Fruit fly (Drosophila melanogaster): ENCODE data around the gene Dnaaf5.
A peak's percentile ranks its signal among the peaks of the same experiment; 100 is the strongest.

Gene Dnaaf5

dm6 chr3R:14386088-14386822 lies 24.7 kb upstream of the Dnaaf5 start (continued):
- TF ChIP-seq lola (GFP tag; optimal IDR thresholded peaks at IDR 0.05) (peak in 1 of 3 experiments; percentile 72), CG15479 (GFP tag; optimal IDR thresholded peaks at IDR 0.05) (no peak), pnt (GFP tag; optimal IDR thresholded peaks at IDR 0.05) (no peak), CG6683 (GFP tag; optimal IDR thresholded peaks at IDR 0.05) (no peak), CG4854 (GFP tag; optimal IDR thresholded peaks at IDR 0.05) (no peak), CG14014 (GFP tag; IDR thresholded peaks at IDR 0.05) (no peak), NC2β (GFP tag; optimal IDR thresholded peaks at IDR 0.05) (no peak), yki (optimal IDR thresholded peaks at IDR 0.05) (no peak), Spps (tag; optimal IDR thresholded peaks at IDR 0.05) (peak; percentile 42), dpn (GFP tag; optimal IDR thresholded peaks at IDR 0.05) (peak in 1 of 2 experiments; percentile 3)

dm6 chr3R:14384502-14384901 lies 22.9 kb upstream of the Dnaaf5 start:
- TF ChIP-seq H2.0 (GFP tag; IDR thresholded peaks at IDR 0.05), result no peak
- peak; percentile 1 for TF ChIP-seq Med (GFP tag)

dm6 chr3R:14382312-14383046 lies 20.9 kb upstream of the Dnaaf5 start:
- TF ChIP-seq CG7987 (GFP tag; optimal IDR thresholded peaks at IDR 0.05) (peak; percentile 33), sens (GFP tag) (peak; percentile 85), Ets65A (GFP tag) (peak; percentile 60), CG9215 (GFP tag; IDR thresholded peaks at IDR 0.05) (peak; percentile 57), ab (GFP tag; optimal IDR thresholded peaks at IDR 0.05) (no peak), CG17802 (tag; optimal IDR thresholded peaks at IDR 0.05) (no peak), CG11504 (tag; optimal IDR thresholded peaks at IDR 0.05) (peak; percentile 99), Abd-B (GFP tag; optimal IDR thresholded peaks at IDR 0.05) (peak; percentile 84), TFAM (GFP tag; optimal IDR thresholded peaks at IDR 0.05) (no peak), crol (GFP tag; IDR thresholded peaks at IDR 0.05) (peak; percentile 31; the same call in 1 of the 2 replicates), CG15269 (tag; optimal IDR thresholded peaks at IDR 0.05) (peak; percentile 86), CG8944 (GFP tag; optimal IDR thresholded peaks at IDR 0.05) (no peak), CG10462 (GFP tag; optimal IDR thresholded peaks at IDR 0.05) (peak; percentile 41), CG11085 (GFP tag; IDR thresholded peaks at IDR 0.05) (no peak), NC2β (GFP tag; optimal IDR thresholded peaks at IDR 0.05) (peak; percentile 12), Hr78 (GFP tag; optimal IDR thresholded peaks at IDR 0.05) (peak in 1 of 2 experiments; percentile 54), CG17829 (tag; optimal IDR thresholded peaks at IDR 0.05) (peak; percentile 87), gcm2 (GFP tag; optimal IDR thresholded peaks at IDR 0.05) (no peak), tll (GFP tag; optimal IDR thresholded peaks at IDR 0.05) (no peak), lbe (GFP tag; optimal IDR thresholded peaks at IDR 0.05) (peak; percentile 36), CG34422 (GFP tag; IDR thresholded peaks at IDR 0.05) (no peak), Blimp-1 (GFP tag; optimal IDR thresholded peaks at IDR 0.05) (peak; percentile 81), CG12104 (GFP tag; optimal IDR thresholded peaks at IDR 0.05) (peak; percentile 71), sob (GFP tag; IDR thresholded peaks at IDR 0.05) (peak; percentile 58), nau (GFP tag; optimal IDR thresholded peaks at IDR 0.05) (peak; percentile 70), CG30403 (GFP tag; optimal IDR thresholded peaks at IDR 0.05) (peak; percentile 87), stc (GFP tag; IDR thresholded peaks at IDR 0.05) (peak; percentile 81), CG12659 (GFP tag; optimal IDR thresholded peaks at IDR 0.05) (peak; percentile 87), CG8281 (tag; optimal IDR thresholded peaks at IDR 0.05) (peak; percentile 53), ATbp (GFP tag; optimal IDR thresholded peaks at IDR 0.05) (peak; percentile 72), chif (GFP tag; optimal IDR thresholded peaks at IDR 0.05) (peak; percentile 13 to 20), CG2199 (GFP tag; IDR thresholded peaks at IDR 0.05) (peak; percentile 87), Dp (GFP tag; optimal IDR thresholded peaks at IDR 0.05) (no peak)
